Worm (Caenorhabditis elegans) whole organism, early embryonic: ENCODE measurements around the gene srsx-14.

Source experiments
- F13C5.2 ChIP-seq: sonication (generic microtip); optimal IDR thresholded peaks from 2 replicates; lab custom pipeline; 2017; ENCODE audit warnings: mild to moderate bottlenecking, missing genetic modification characterization, inconsistent platforms, missing compliant biosample characterization
- aly-1 ChIP-seq: sonication (generic microtip); optimal IDR thresholded peaks from 2 replicates; lab custom pipeline; 2016; ENCODE audit warnings: missing genetic modification characterization, missing compliant biosample characterization
- ama-1 ChIP-seq: fragments of 150-350 bp; optimal IDR thresholded peaks from 2 replicates; lab custom pipeline; 2014
- ceh-36 ChIP-seq: sonication (generic microtip); optimal IDR thresholded peaks from 2 replicates; lab custom pipeline; 2016; ENCODE audit warnings: missing genetic modification characterization, inconsistent platforms, missing compliant biosample characterization
- flt-1 ChIP-seq: fragments of 200-800 bp; sonication (Bioruptor generic); IDR thresholded peaks from 2 replicates; pipeline ENCODE4 v1.3.6; 2022; ENCODE audit warnings: missing genetic modification characterization, missing compliant biosample characterization
- hmbx-1 ChIP-seq: sonication (generic microtip); optimal IDR thresholded peaks from 2 replicates; lab custom pipeline; 2016; ENCODE audit warnings: mild to moderate bottlenecking, missing genetic modification characterization, missing compliant biosample characterization
- hnd-1 ChIP-seq: sonication (generic microtip); optimal IDR thresholded peaks from 2 replicates; lab custom pipeline; 2016; ENCODE audit warnings: missing genetic modification characterization, missing compliant biosample characterization
- tbx-37 ChIP-seq: fragments of 200-800 bp; sonication (Bioruptor generic); conservative IDR thresholded peaks from 2 replicates; pipeline ENCODE4 v1.3.6; 2022; ENCODE audit warnings: missing genetic modification reagents, missing genetic modification characterization, missing compliant biosample characterization
- tra-4 ChIP-seq: sonication (generic microtip); optimal IDR thresholded peaks from 2 replicates; lab custom pipeline; 2017; ENCODE audit warnings: missing genetic modification characterization, missing compliant biosample characterization

ce11 chrIV:5631628-5632027, 4.7 kb upstream of the srsx-14 start, which contains the start of gene ttbk-8.2:
- TF ChIP-seq ama-1 (lab: Kevin White, UChicago) (no peak), hmbx-1 (no peak), tra-4 (tag; lab: Kevin White, UChicago) (no peak), aly-1 (tag; lab: Kevin White, UChicago) (no peak), tbx-37 (GFP tag; lab: Robert Waterston, UW) (no peak), F13C5.2 (no peak), hnd-1 (no peak), flt-1 (GFP tag; lab: Robert Waterston, UW) (no peak), ceh-36 (tag; lab: Kevin White, UChicago) (no peak)
